Worm (Caenorhabditis elegans) whole organism, mixed stage, embryonic: Measurements from ENCODE around the gene Y16E11A.4.
"Not testable (repeated sequence)": the region's sequence is repeated elsewhere in the genome, so short reads cannot be mapped to it uniquely, and the experiment has no call there.

Experiments
- M03D4.4 ChIP-seq: sonication (generic microtip); optimal IDR thresholded peaks from 2 replicates; lab custom pipeline; 2017; ENCODE audit warnings: mild to moderate bottlenecking, missing genetic modification characterization, missing compliant biosample characterization
- bed-3 ChIP-seq: fragments of 200-800 bp; sonication (Bioruptor generic); optimal IDR thresholded peaks from 3 replicates; lab custom pipeline; 2018; ENCODE audit warnings: mild to moderate bottlenecking, missing genetic modification characterization, moderate library complexity, missing compliant biosample characterization
- blmp-1 ChIP-seq: fragments of 150-350 bp; optimal IDR thresholded peaks from 2 replicates; lab custom pipeline; 2014; ENCODE audit warnings: missing biosample characterization, missing genetic modification characterization
- ceh-39 ChIP-seq: fragments of 150-350 bp; optimal IDR thresholded peaks from 2 replicates; lab custom pipeline; 2014; ENCODE audit warnings: missing biosample characterization, missing genetic modification characterization
- ceh-43 ChIP-seq: fragments of 200-800 bp; sonication (Bioruptor generic); optimal IDR thresholded peaks from 2 replicates; lab custom pipeline; 2018; ENCODE audit warnings: mild to moderate bottlenecking, missing genetic modification characterization, moderate library complexity, missing compliant biosample characterization
- cnd-1 ChIP-seq: fragments of 200-800 bp; sonication (Bioruptor generic); optimal IDR thresholded peaks from 2 replicates; lab custom pipeline; 2018; ENCODE audit warnings: mild to moderate bottlenecking, missing genetic modification characterization, missing compliant biosample characterization
- drap-1 ChIP-seq: fragments of 200-800 bp; sonication (Bioruptor generic); optimal IDR thresholded peaks from 3 replicates; lab custom pipeline; 2018; ENCODE audit warnings: mild to moderate bottlenecking, missing genetic modification characterization, missing compliant biosample characterization
- elt-1 ChIP-seq: sonication (generic microtip); optimal IDR thresholded peaks from 2 replicates; lab custom pipeline; 2017; ENCODE audit warnings: missing genetic modification characterization, mild to moderate bottlenecking, missing compliant biosample characterization, antibody characterized with exemption, moderate library complexity, borderline replicate concordance; ENCODE audit not compliant: insufficient read depth
- elt-3 ChIP-seq: fragments of 150-350 bp; optimal IDR thresholded peaks from 2 replicates; lab custom pipeline; 2014; ENCODE audit warnings: missing biosample characterization, missing genetic modification characterization
- flh-1 ChIP-seq: fragments of 200-800 bp; sonication (Bioruptor generic); optimal IDR thresholded peaks from 2 replicates; lab custom pipeline; 2018; ENCODE audit warnings: mild to moderate bottlenecking, missing genetic modification characterization, moderate library complexity, missing compliant biosample characterization
- ham-2 ChIP-seq: fragments of 200-800 bp; sonication (Bioruptor generic); optimal IDR thresholded peaks from 2 replicates; lab custom pipeline; 2018; ENCODE audit warnings: mild to moderate bottlenecking, missing genetic modification characterization, missing compliant biosample characterization
- hlh-1 ChIP-seq: fragments of 150-350 bp; optimal IDR thresholded peaks from 2 replicates; lab custom pipeline; 2014; ENCODE audit warnings: missing biosample characterization, missing genetic modification reagents, missing genetic modification characterization
- lin-13 ChIP-seq: fragments of 150-350 bp; optimal IDR thresholded peaks from 2 replicates; lab custom pipeline; 2014; ENCODE audit warnings: missing biosample characterization, missing genetic modification characterization
- lsy-2 ChIP-seq: fragments of 150-350 bp; optimal IDR thresholded peaks from 2 replicates; lab custom pipeline; 2014; ENCODE audit warnings: missing biosample characterization, missing genetic modification characterization
- mab-5 ChIP-seq: fragments of 150-350 bp; optimal IDR thresholded peaks from 2 replicates; lab custom pipeline; 2014; ENCODE audit warnings: missing biosample characterization, missing genetic modification characterization
- mep-1 ChIP-seq: fragments of 150-350 bp; optimal IDR thresholded peaks from 2 replicates; lab custom pipeline; 2017; ENCODE audit warnings: missing biosample characterization, missing genetic modification reagents, missing genetic modification characterization, inconsistent platforms
- mls-2 ChIP-seq: sonication (generic microtip); optimal IDR thresholded peaks from 2 replicates; lab custom pipeline; 2016; ENCODE audit warnings: mild to moderate bottlenecking, missing genetic modification characterization, moderate library complexity, missing compliant biosample characterization
- nhr-12 ChIP-seq: fragments of 150-350 bp; optimal IDR thresholded peaks from 2 replicates; lab custom pipeline; 2014; ENCODE audit warnings: missing biosample characterization, missing genetic modification characterization
- nhr-2 ChIP-seq: fragments of 150-350 bp; optimal IDR thresholded peaks from 2 replicates; lab custom pipeline; 2014; ENCODE audit warnings: missing biosample characterization, missing genetic modification characterization
- nhr-237 ChIP-seq: fragments of 150-350 bp; optimal IDR thresholded peaks from 2 replicates; lab custom pipeline; 2014; ENCODE audit warnings: missing biosample characterization, missing genetic modification characterization
- nhr-28 ChIP-seq: fragments of 150-350 bp; optimal IDR thresholded peaks from 2 replicates; lab custom pipeline; 2014; ENCODE audit warnings: missing biosample characterization, missing genetic modification characterization
- nhr-76 ChIP-seq: sonication (generic microtip); optimal IDR thresholded peaks from 2 replicates; lab custom pipeline; 2017; ENCODE audit warnings: missing biosample characterization, missing genetic modification characterization
- sem-2 ChIP-seq: fragments of 200-800 bp; sonication (Bioruptor generic); optimal IDR thresholded peaks from 2 replicates; lab custom pipeline; 2018; ENCODE audit warnings: mild to moderate bottlenecking, missing genetic modification characterization, missing compliant biosample characterization
- snpc-4 ChIP-seq: fragments of 150-350 bp; optimal IDR thresholded peaks from 2 replicates; lab custom pipeline; 2014; ENCODE audit warnings: missing biosample characterization, missing genetic modification characterization
- sptf-1 ChIP-seq: sonication (generic microtip); optimal IDR thresholded peaks from 2 replicates; lab custom pipeline; 2017; ENCODE audit warnings: mild to moderate bottlenecking, missing genetic modification characterization, moderate library complexity, missing compliant biosample characterization
- tbx-8 ChIP-seq: fragments of 200-800 bp; sonication (Bioruptor generic); optimal IDR thresholded peaks from 2 replicates; lab custom pipeline; 2018; ENCODE audit warnings: mild to moderate bottlenecking, missing genetic modification characterization, moderate library complexity, missing compliant biosample characterization
- unc-120 ChIP-seq: sonication (generic microtip); optimal IDR thresholded peaks from 2 replicates; lab custom pipeline; 2017; ENCODE audit warnings: missing genetic modification characterization, missing compliant biosample characterization; ENCODE audit not compliant: poor library complexity, severe bottlenecking
- zip-8 ChIP-seq: fragments of 150-350 bp; optimal IDR thresholded peaks from 2 replicates; lab custom pipeline; 2014; ENCODE audit warnings: missing biosample characterization, missing genetic modification characterization
- ztf-11 ChIP-seq: fragments of 150-350 bp; optimal IDR thresholded peaks from 2 replicates; lab custom pipeline; 2014; ENCODE audit warnings: missing biosample characterization, missing genetic modification characterization

Gene Y16E11A.4

DNA sequence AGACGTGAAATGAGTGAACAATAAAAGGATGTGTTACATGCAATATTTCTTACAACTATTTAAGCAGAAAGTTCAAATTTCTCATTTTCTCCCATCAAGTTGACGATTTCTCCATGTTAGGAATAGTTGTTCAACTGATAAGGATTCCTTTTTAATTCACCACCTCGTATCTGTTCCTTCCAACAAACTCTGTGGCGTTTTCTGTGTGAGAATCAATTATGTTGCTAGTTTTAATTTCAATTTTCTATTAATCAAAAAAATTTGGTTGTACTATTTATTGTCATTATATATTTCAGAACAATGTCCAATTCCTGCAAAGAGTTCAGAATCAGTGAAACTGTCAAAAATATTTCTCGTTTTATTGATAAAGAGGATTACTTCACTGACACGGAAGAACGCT is 1.9 kb downstream of the Y16E11A.4 start, which contains the start of gene math-44:
Gene math-44, plus strand, starts transcription at position 301 of the 400 bp plus-strand sequence.
- TF ChIP-seq elt-3 (tag; lab: Kevin White, UChicago) (no peak), hlh-1 (tag; lab: Kevin White, UChicago) (no peak), flh-1 (GFP tag; lab: Kevin White, UChicago) (no peak), M03D4.4 (tag; lab: Kevin White, UChicago) (no peak), mep-1 (tag; lab: Kevin White, UChicago) (no peak), unc-120 (tag; lab: Kevin White, UChicago) (no peak), nhr-237 (tag; lab: Kevin White, UChicago) (no peak), lsy-2 (tag; lab: Kevin White, UChicago) (no peak), blmp-1 (tag; lab: Kevin White, UChicago) (no peak), nhr-2 (tag; lab: Kevin White, UChicago) (no peak), ceh-43 (GFP tag; lab: Kevin White, UChicago) (no peak), sptf-1 (tag; lab: Kevin White, UChicago) (no peak), ceh-39 (tag; lab: Kevin White, UChicago) (no peak), cnd-1 (tag; lab: Kevin White, UChicago) (no peak)

DNA sequence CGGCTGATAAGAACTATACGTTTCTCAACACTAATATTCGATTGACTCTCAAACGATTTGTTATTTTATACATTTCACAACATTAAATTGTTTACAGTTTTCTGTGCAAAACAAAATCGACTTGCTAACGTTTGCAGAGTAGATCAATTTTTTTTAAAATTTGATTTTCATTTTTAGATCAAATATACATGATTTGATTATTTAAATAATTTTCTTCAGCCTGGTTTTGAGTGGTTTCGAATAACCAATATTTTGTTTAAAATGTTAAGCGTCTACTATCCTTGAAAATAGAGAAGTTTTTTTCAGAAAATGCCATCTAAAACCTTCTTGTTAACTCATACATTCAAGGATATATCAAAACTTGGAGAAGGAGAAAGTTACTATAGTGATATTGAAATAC is 6.7 kb downstream of the Y16E11A.4 start, which contains the start of gene math-21:
Gene math-21, plus strand, starts transcription at position 301 of the 400 bp plus-strand sequence.
- TF ChIP-seq mls-2 (tag; lab: Kevin White, UChicago): no peak
- TF ChIP-seq elt-3 (tag; lab: Kevin White, UChicago): no peak
- TF ChIP-seq nhr-237 (tag; lab: Kevin White, UChicago): no peak
- TF ChIP-seq zip-8 (tag; lab: Kevin White, UChicago): no peak
- TF ChIP-seq ceh-39 (tag; lab: Kevin White, UChicago): no peak
- no peak for TF ChIP-seq mep-1 (tag; lab: Kevin White, UChicago)
- no peak for TF ChIP-seq ceh-43 (GFP tag; lab: Kevin White, UChicago)
- TF ChIP-seq nhr-12 (tag; lab: Kevin White, UChicago): no peak
- TF ChIP-seq lin-13 (tag; lab: Kevin White, UChicago): no peak

DNA sequence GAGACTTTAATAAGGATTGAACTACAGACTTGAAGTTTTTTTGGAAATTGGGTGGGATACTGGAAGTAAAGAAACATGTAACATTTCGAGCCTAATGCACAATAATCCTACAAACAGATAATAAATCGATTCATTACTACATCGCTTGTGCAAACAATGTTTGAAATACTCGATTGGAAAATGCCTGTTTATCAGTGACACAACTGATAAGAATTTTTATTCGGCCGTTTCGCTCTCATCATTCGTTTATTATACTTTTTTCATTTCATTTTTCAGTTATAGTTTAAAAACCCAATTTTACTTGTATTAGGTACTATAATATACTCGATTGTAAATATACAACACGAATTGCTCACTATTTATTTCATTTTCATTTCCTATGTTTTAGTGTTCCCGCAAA is 8.7 kb downstream of the Y16E11A.4 start:
- no peak for TF ChIP-seq sptf-1 (tag; lab: Kevin White, UChicago)
- TF ChIP-seq cnd-1 (tag; lab: Kevin White, UChicago): no peak
- TF ChIP-seq nhr-237 (tag; lab: Kevin White, UChicago): no peak
- TF ChIP-seq drap-1 (GFP tag; lab: Kevin White, UChicago): no peak
- TF ChIP-seq ztf-11 (tag; lab: Kevin White, UChicago): no peak

DNA sequence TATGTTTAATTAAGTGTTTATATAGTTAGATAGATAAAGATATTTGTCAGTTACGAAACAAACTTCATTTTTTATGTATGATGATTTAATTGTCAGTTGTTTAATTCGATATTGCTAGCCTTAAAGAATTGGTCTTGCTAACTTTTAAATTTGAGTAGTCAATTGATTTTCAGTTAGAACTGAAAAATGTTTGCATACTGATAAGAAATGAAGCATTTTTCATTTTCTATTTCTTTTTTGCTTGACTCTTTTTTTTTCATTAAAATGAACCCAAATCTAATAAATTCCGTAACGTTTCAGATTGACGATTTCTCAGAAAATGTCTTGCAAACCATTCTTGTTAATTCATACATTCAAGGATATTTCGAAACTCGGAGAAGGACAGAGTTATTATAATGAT is 9.2 kb downstream of the Y16E11A.4 start, which contains the start of gene math-20:
Gene math-20, plus strand, starts transcription at position 301 of the 400 bp plus-strand sequence.
- no peak for TF ChIP-seq M03D4.4 (tag; lab: Kevin White, UChicago)
- TF ChIP-seq elt-1 (tag; lab: Kevin White, UChicago): no peak
- no peak for TF ChIP-seq sem-2
- no peak for TF ChIP-seq nhr-28 (tag; lab: Kevin White, UChicago)
- no peak for TF ChIP-seq bed-3 (GFP tag; lab: Kevin White, UChicago)
- TF ChIP-seq mep-1 (tag; lab: Kevin White, UChicago): no peak
- no peak for TF ChIP-seq zip-8 (tag; lab: Kevin White, UChicago)
- TF ChIP-seq snpc-4 (tag; lab: Kevin White, UChicago): no peak
- TF ChIP-seq nhr-2 (tag; lab: Kevin White, UChicago): no peak
- TF ChIP-seq flh-1 (GFP tag; lab: Kevin White, UChicago): no peak
- no peak for TF ChIP-seq ceh-39 (tag; lab: Kevin White, UChicago)
- TF ChIP-seq nhr-76 (tag; lab: Kevin White, UChicago): no peak
- TF ChIP-seq drap-1 (GFP tag; lab: Kevin White, UChicago): no peak
- TF ChIP-seq, all 35 proteins: peak for 0

DNA sequence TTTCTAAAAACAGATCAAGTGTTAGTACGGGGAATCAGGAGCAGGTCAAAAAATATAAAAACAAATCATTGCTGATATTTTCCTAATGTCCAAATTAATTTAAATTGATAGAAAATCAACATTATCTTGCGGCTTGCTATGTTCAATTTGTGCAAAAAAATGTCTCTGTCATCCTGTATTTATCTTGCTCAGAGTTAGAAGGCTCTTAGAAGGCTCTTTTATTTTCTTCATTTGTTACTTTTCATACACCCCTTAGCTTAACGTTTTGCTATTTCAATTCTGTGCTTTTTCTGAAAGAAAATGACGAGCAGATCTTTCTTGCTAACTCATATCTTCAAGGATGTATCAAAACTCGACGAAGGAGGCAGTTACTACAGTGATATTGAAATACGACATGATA is 11.5 kb downstream of the Y16E11A.4 start, which contains the start of gene math-19:
Gene math-19, plus strand, starts transcription at position 301 of the 400 bp plus-strand sequence.
- not testable (repeated sequence) for TF ChIP-seq flh-1 (GFP tag; lab: Kevin White, UChicago); nhr-28 (tag; lab: Kevin White, UChicago); tbx-8 (GFP tag; lab: Kevin White, UChicago)

DNA sequence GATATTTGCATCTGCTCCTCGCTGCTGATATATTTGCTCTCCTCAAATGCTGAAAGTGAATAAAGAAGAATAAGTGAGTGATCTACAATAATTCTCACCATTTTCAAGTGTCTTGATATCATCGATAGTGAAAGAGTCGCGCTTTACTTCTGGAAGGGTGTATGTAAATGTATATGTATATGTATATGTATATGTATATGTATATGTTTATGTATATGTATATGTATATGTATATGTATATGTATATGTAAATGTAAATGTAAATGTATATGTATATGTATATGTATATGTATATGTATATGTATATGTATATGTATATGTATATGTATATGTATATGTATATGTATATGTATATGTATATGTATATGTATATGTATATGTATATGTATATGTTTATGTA is 13.6 kb downstream of the Y16E11A.4 start, which contains the start of gene ceh-84:
Gene ceh-84, minus strand, starts transcription at position 101 of the 400 bp plus-strand sequence.
- not testable (repeated sequence) for TF ChIP-seq nhr-2 (tag; lab: Kevin White, UChicago); ham-2; mab-5 (tag; lab: Kevin White, UChicago)
